Worm (Caenorhabditis elegans) whole organism, young adult: Measurements from ENCODE around the gene pha-1.

ENCODE experiments used
- B0035.1 ChIP-seq: sonication (generic microtip); optimal IDR thresholded peaks from 2 replicates; lab custom pipeline; 2016; ENCODE audit warnings: missing genetic modification characterization, mild to moderate bottlenecking, missing compliant biosample characterization, missing genotype, missing genetic modification reagents
- B0336.3 ChIP-seq: fragments of 200-800 bp; sonication (Bioruptor generic); IDR thresholded peaks from 2 replicates; pipeline ENCODE4 v1.3.6; 2022; ENCODE audit warnings: missing genetic modification characterization, missing compliant biosample characterization
- C06A6.2 ChIP-seq: fragments of 200-800 bp; sonication (Bioruptor generic); conservative IDR thresholded peaks from 2 replicates; pipeline ENCODE4 v1.3.6; 2022; ENCODE audit warnings: missing genetic modification characterization, missing compliant biosample characterization
- F22D6.2 ChIP-seq: sonication (generic microtip); optimal IDR thresholded peaks from 2 replicates; lab custom pipeline; 2016; ENCODE audit warnings: mild to moderate bottlenecking, missing genetic modification characterization, missing compliant biosample characterization
- F23B12.7 ChIP-seq: sonication (generic microtip); optimal IDR thresholded peaks from 2 replicates; lab custom pipeline; 2017; ENCODE audit warnings: missing genetic modification characterization, mild to moderate bottlenecking, missing compliant biosample characterization, antibody characterized with exemption, moderate library complexity; ENCODE audit not compliant: insufficient read depth
- F52B5.7 ChIP-seq: sonication (generic microtip); optimal IDR thresholded peaks from 2 replicates; lab custom pipeline; 2016; ENCODE audit warnings: mild to moderate bottlenecking, missing genetic modification characterization, missing compliant biosample characterization
- K12H6.12 ChIP-seq: fragments of 200-800 bp; sonication (Bioruptor generic); optimal IDR thresholded peaks from 2 replicates; lab custom pipeline; 2018; ENCODE audit warnings: mild to moderate bottlenecking, missing genetic modification characterization, missing compliant biosample characterization
- T26A5.8 ChIP-seq: sonication (generic microtip); optimal IDR thresholded peaks from 2 replicates; lab custom pipeline; 2016; ENCODE audit warnings: missing genetic modification characterization, missing compliant biosample characterization
- Y53F4B.3 ChIP-seq: fragments of 200-800 bp; sonication (Bioruptor generic); IDR thresholded peaks from 2 replicates; pipeline ENCODE4 v1.3.6; 2022; ENCODE audit warnings: missing genetic modification reagents, missing genetic modification characterization, missing compliant biosample characterization
- Y56A3A.18 ChIP-seq: fragments of 200-800 bp; sonication (Bioruptor generic); IDR thresholded peaks from 2 replicates; pipeline ENCODE4 v1.3.6; 2022; ENCODE audit warnings: missing genetic modification reagents, missing genetic modification characterization, missing compliant biosample characterization
- attf-3 ChIP-seq: fragments of 200-800 bp; sonication (Bioruptor generic); conservative IDR thresholded peaks from 2 replicates; pipeline ENCODE4 v1.3.6; 2022; ENCODE audit warnings: missing genetic modification reagents, missing genetic modification characterization, missing compliant biosample characterization
- bed-1 ChIP-seq: fragments of 200-800 bp; sonication (Bioruptor generic); IDR thresholded peaks from 2 replicates; pipeline ENCODE4 v1.3.6; 2022; ENCODE audit warnings: missing genetic modification reagents, missing genetic modification characterization, missing compliant biosample characterization
- cebp-1 ChIP-seq, 2 experiments: fragments of 200-800 bp in 1 of 2; sonication (Bioruptor generic) in 1 of 2; sonication (generic microtip) in 1 of 2; IDR thresholded peaks in 1 of 2; optimal IDR thresholded peaks in 1 of 2; 2 replicates each; pipeline versions ENCODE4 v1.3.6 to Lab custom; 2017 to 2022; ENCODE audit warnings: missing compliant biosample characterization in 2 of 2, missing genetic modification characterization in 2 of 2, mild to moderate bottlenecking in 1 of 2, missing genetic modification reagents in 1 of 2, moderate library complexity in 1 of 2
- ceh-100 ChIP-seq: fragments of 200-800 bp; sonication (Bioruptor generic); IDR thresholded peaks from 2 replicates; pipeline ENCODE4 v1.3.6; 2022; ENCODE audit warnings: missing genetic modification reagents, missing genetic modification characterization, missing compliant biosample characterization
- ceh-40 ChIP-seq: fragments of 200-800 bp; sonication (Bioruptor generic); IDR thresholded peaks from 2 replicates; pipeline ENCODE4 v1.3.6; 2022; ENCODE audit warnings: missing genetic modification characterization, missing compliant biosample characterization
- ceh-91 ChIP-seq: fragments of 200-800 bp; sonication (Bioruptor generic); IDR thresholded peaks from 2 replicates; pipeline ENCODE4 v1.3.6; 2022; ENCODE audit warnings: missing genetic modification reagents, missing genetic modification characterization, missing compliant biosample characterization
- chd-7 ChIP-seq: sonication (generic microtip); optimal IDR thresholded peaks from 2 replicates; lab custom pipeline; 2016; ENCODE audit warnings: mild to moderate bottlenecking, missing genetic modification characterization, moderate library complexity, missing compliant biosample characterization
- die-1 ChIP-seq: sonication (generic microtip); optimal IDR thresholded peaks from 2 replicates; lab custom pipeline; 2016; ENCODE audit warnings: missing genotype, mild to moderate bottlenecking, missing genetic modification characterization, missing compliant biosample characterization
- dox-1 ChIP-seq: fragments of 200-800 bp; sonication (Bioruptor generic); IDR thresholded peaks from 2 replicates; pipeline ENCODE4 v1.3.6; 2022; ENCODE audit warnings: missing genetic modification reagents, missing genetic modification characterization, missing compliant biosample characterization
- ekl-4 ChIP-seq: fragments of 200-800 bp; sonication (Bioruptor generic); IDR thresholded peaks from 2 replicates; pipeline ENCODE4 v1.3.6; 2022; ENCODE audit warnings: missing genetic modification reagents, missing genetic modification characterization, missing compliant biosample characterization
- gei-17 ChIP-seq: fragments of 200-800 bp; sonication (Bioruptor generic); optimal IDR thresholded peaks from 2 replicates; lab custom pipeline; 2018; ENCODE audit warnings: mild to moderate bottlenecking, missing genetic modification characterization, missing compliant biosample characterization
- hlh-12 ChIP-seq: sonication (generic microtip); optimal IDR thresholded peaks from 2 replicates; lab custom pipeline; 2016; ENCODE audit warnings: missing genetic modification characterization, missing compliant biosample characterization
- hlh-26 ChIP-seq: fragments of 200-800 bp; sonication (Bioruptor generic); conservative IDR thresholded peaks from 2 replicates; pipeline ENCODE4 v1.3.6; 2022; ENCODE audit warnings: missing genetic modification reagents, missing genetic modification characterization, missing compliant biosample characterization
- lag-1 ChIP-seq: fragments of 200-800 bp; sonication (Bioruptor generic); IDR thresholded peaks from 2 replicates; pipeline ENCODE4 v1.3.6; 2022; ENCODE audit warnings: missing genetic modification reagents, missing genetic modification characterization, missing compliant biosample characterization
- lin-26 ChIP-seq: fragments of 200-800 bp; sonication (Bioruptor generic); IDR thresholded peaks from 2 replicates; pipeline ENCODE4 v1.3.6; 2022; ENCODE audit warnings: missing genetic modification reagents, missing genetic modification characterization, missing compliant biosample characterization
- lin-54 ChIP-seq: fragments of 200-800 bp; sonication (Bioruptor generic); optimal IDR thresholded peaks from 2 replicates; lab custom pipeline; 2018; ENCODE audit warnings: mild to moderate bottlenecking, missing genetic modification characterization, missing compliant biosample characterization
- lir-1 ChIP-seq: fragments of 200-800 bp; sonication (Bioruptor generic); conservative IDR thresholded peaks from 2 replicates; pipeline ENCODE4 v1.3.6; 2022; ENCODE audit warnings: missing genetic modification reagents, missing genetic modification characterization, missing compliant biosample characterization
- mcd-1 ChIP-seq: fragments of 200-800 bp; sonication (Bioruptor generic); IDR thresholded peaks from 2 replicates; pipeline ENCODE4 v1.3.6; 2022; ENCODE audit warnings: missing genetic modification reagents, missing genetic modification characterization, missing compliant biosample characterization
- mel-28 ChIP-seq: sonication (generic microtip); optimal IDR thresholded peaks from 2 replicates; lab custom pipeline; 2016; ENCODE audit warnings: borderline replicate concordance, mild to moderate bottlenecking, missing genetic modification characterization, missing compliant biosample characterization
- mxl-1 ChIP-seq: sonication (generic microtip); optimal IDR thresholded peaks from 2 replicates; lab custom pipeline; 2016; ENCODE audit warnings: missing genetic modification characterization, missing compliant biosample characterization
- nfya-1 ChIP-seq: sonication (generic microtip); optimal IDR thresholded peaks from 2 replicates; lab custom pipeline; 2017; ENCODE audit warnings: antibody characterized with exemption, missing compliant biosample characterization, missing genetic modification characterization, borderline replicate concordance; ENCODE audit not compliant: insufficient read depth
- nfyb-1 ChIP-seq: fragments of 200-800 bp; sonication (Bioruptor generic); IDR thresholded peaks from 2 replicates; pipeline ENCODE4 v1.3.6; 2022; ENCODE audit warnings: missing genetic modification reagents, missing genetic modification characterization, missing compliant biosample characterization
- nhr-120 ChIP-seq: fragments of 200-800 bp; sonication (Bioruptor generic); IDR thresholded peaks from 2 replicates; pipeline ENCODE4 v1.3.6; 2022; ENCODE audit warnings: missing genetic modification characterization, missing compliant biosample characterization
- pbrm-1 ChIP-seq: fragments of 200-800 bp; sonication (Bioruptor generic); IDR thresholded peaks from 2 replicates; pipeline ENCODE4 v1.3.6; 2022; ENCODE audit warnings: missing genetic modification reagents, missing genetic modification characterization, missing compliant biosample characterization
- rcor-1 ChIP-seq: fragments of 200-800 bp; sonication (Bioruptor generic); IDR thresholded peaks from 2 replicates; pipeline ENCODE4 v1.3.6; 2022; ENCODE audit warnings: missing genetic modification reagents, missing genetic modification characterization, missing compliant biosample characterization
- sea-2 ChIP-seq: fragments of 200-800 bp; sonication (Bioruptor generic); IDR thresholded peaks from 2 replicates; pipeline ENCODE4 v1.3.6; 2022; ENCODE audit warnings: missing genetic modification characterization, missing compliant biosample characterization
- snpc-1.1 ChIP-seq: sonication (generic microtip); optimal IDR thresholded peaks from 2 replicates; lab custom pipeline; 2017; ENCODE audit warnings: missing genetic modification characterization, mild to moderate bottlenecking, missing compliant biosample characterization, antibody characterized with exemption, moderate library complexity, missing genotype, missing genetic modification reagents; ENCODE audit not compliant: insufficient read depth
- somi-1 ChIP-seq: fragments of 200-800 bp; sonication (Bioruptor generic); optimal IDR thresholded peaks from 2 replicates; lab custom pipeline; 2018; ENCODE audit warnings: mild to moderate bottlenecking, missing genetic modification characterization, missing compliant biosample characterization
- sptf-2 ChIP-seq: fragments of 200-800 bp; sonication (Bioruptor generic); optimal IDR thresholded peaks from 2 replicates; lab custom pipeline; 2018; ENCODE audit warnings: mild to moderate bottlenecking, missing genetic modification characterization, missing compliant biosample characterization
- tbx-9 ChIP-seq: sonication (generic microtip); optimal IDR thresholded peaks from 2 replicates; lab custom pipeline; 2016; ENCODE audit warnings: borderline replicate concordance, missing genetic modification characterization, inconsistent platforms, missing compliant biosample characterization
- tlf-1 ChIP-seq: fragments of 200-800 bp; sonication (Bioruptor generic); optimal IDR thresholded peaks from 2 replicates; lab custom pipeline; 2018; ENCODE audit warnings: mild to moderate bottlenecking, missing genetic modification characterization, missing compliant biosample characterization
- xnd-1 ChIP-seq: sonication (generic microtip); optimal IDR thresholded peaks from 2 replicates; lab custom pipeline; 2016; ENCODE audit warnings: missing genotype, missing genetic modification reagents, missing genetic modification characterization, missing compliant biosample characterization
- ztf-25 ChIP-seq: fragments of 200-800 bp; sonication (Bioruptor generic); IDR thresholded peaks from 2 replicates; pipeline ENCODE4 v1.3.6; 2022; ENCODE audit warnings: missing genetic modification reagents, missing genetic modification characterization, missing compliant biosample characterization
- ztf-26 ChIP-seq: sonication (generic microtip); optimal IDR thresholded peaks from 2 replicates; lab custom pipeline; 2017; ENCODE audit warnings: missing genetic modification characterization, missing compliant biosample characterization
- ztf-28 ChIP-seq: fragments of 200-800 bp; sonication (Bioruptor generic); IDR thresholded peaks from 2 replicates; pipeline ENCODE4 v1.3.6; 2022; ENCODE audit warnings: missing genetic modification reagents, missing genetic modification characterization, missing compliant biosample characterization

The pha-1 gene

DNA sequence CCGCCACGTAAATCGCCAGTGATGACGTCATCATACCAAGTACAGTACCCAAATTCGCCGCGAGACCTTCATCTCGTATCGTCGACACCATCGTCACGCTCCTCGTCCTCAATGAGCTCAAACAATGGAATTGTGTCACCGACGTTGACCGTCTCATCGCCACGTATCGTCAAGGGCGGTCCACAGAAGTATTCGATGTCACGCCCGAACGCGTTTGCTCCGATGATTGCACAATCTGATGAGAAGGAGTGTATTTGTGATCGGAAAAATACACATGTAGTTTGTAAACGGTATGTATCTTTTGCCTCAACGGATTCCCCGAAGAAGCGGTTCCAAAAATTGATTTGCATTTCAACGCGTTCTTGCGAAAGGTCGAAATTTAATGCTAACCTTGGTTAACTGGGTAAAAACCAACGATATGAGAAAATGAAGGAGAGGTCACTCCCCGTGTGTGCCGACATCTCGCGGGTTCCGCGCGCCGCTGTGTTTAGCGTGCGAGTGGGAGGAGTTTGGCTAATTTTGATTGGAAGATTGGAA is 41.4 kb upstream of the pha-1 start (continued):
- TF ChIP-seq K12H6.12 (tag; lab: Kevin White, UChicago) (no peak), F23B12.7 (tag; lab: Kevin White, UChicago) (peak; percentile 46), nhr-120 (GFP tag; lab: Robert Waterston, UW) (no peak), B0336.3 (peak; percentile 64; the same call in 1 of the 2 replicates), snpc-1.1 (tag; lab: Kevin White, UChicago) (peak; percentile 98), ceh-91 (GFP tag; lab: Robert Waterston, UW) (no peak), lag-1 (GFP tag; lab: Robert Waterston, UW) (no peak), ztf-25 (peak; percentile 68; the same call in 1 of the 2 replicates), B0035.1 (tag; lab: Kevin White, UChicago) (no peak), mxl-1 (tag; lab: Kevin White, UChicago) (no peak), ztf-28 (GFP tag; lab: Robert Waterston, UW) (no peak; the same call in 1 of the 2 replicates), Y53F4B.3 (GFP tag; lab: Robert Waterston, UW) (no peak), ekl-4 (peak; percentile 71)

DNA sequence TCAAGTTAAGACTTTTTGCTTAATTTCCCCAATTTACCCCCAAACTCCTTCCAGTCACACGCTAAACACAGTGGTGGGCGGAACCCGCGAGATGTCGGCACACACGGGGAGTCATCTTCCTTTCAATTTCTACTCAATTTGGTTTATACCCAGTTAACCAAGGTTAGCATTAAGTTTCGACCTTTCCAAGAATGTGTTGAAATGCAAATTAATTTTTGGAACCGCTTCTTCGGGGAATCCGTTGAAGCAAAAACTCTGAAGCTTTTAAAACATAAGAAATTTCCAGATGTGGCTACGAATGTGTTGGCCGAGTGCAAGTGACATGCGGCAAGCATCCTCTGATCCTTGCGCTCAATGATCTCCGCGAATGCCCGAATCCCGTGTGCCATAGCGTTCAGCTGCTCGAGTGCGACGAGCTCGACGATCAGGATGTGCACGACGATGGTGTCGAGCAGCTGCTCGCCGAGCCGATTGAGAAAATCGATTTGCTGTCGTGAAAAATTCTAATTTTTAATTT is 40.6 kb upstream of the pha-1 start:
- TF ChIP-seq tlf-1 (GFP tag; lab: Kevin White, UChicago) (peak; percentile 58), nfyb-1 (GFP tag; lab: Robert Waterston, UW) (peak; percentile 86), tbx-9 (tag; lab: Kevin White, UChicago) (no peak), sptf-2 (GFP tag; lab: Kevin White, UChicago) (peak; percentile 31), ceh-100 (GFP tag; lab: Robert Waterston, UW) (peak; percentile 89), dox-1 (GFP tag; lab: Robert Waterston, UW) (peak; percentile 69), gei-17 (no peak), xnd-1 (tag; lab: Kevin White, UChicago) (peak; percentile 55), mel-28 (tag; lab: Kevin White, UChicago) (no peak), somi-1 (GFP tag; lab: Kevin White, UChicago) (no peak), chd-7 (tag; lab: Kevin White, UChicago) (peak; percentile 81), die-1 (tag; lab: Kevin White, UChicago) (peak; percentile 44), pbrm-1 (GFP tag; lab: Robert Waterston, UW) (peak; percentile 97), attf-3 (peak; percentile 32; the same call in 1 of the 2 replicates), lir-1 (GFP tag; lab: Robert Waterston, UW) (peak; percentile 38; the same call in 1 of the 2 replicates), lag-1 (GFP tag; lab: Robert Waterston, UW) (no peak), ztf-25 (peak; percentile 5; the same call in 1 of the 2 replicates), C06A6.2 (GFP tag; lab: Robert Waterston, UW) (no peak), hlh-12 (tag; lab: Kevin White, UChicago) (no peak), ztf-28 (GFP tag; lab: Robert Waterston, UW) (no peak), ceh-40 (GFP tag; lab: Robert Waterston, UW) (0 out of 2 replicates have a peak, but pooled peaks have one; percentile 35), Y56A3A.18 (GFP tag; lab: Robert Waterston, UW) (no peak), F52B5.7 (tag; lab: Kevin White, UChicago) (peak; percentile 72), sea-2 (GFP tag; lab: Robert Waterston, UW) (no peak), T26A5.8 (tag; lab: Kevin White, UChicago) (peak; percentile 77), ztf-26 (tag; lab: Kevin White, UChicago) (no peak), rcor-1 (GFP tag; lab: Robert Waterston, UW) (peak; percentile 77), cebp-1 (GFP tag; IDR thresholded peaks at IDR 0.05; lab: Robert Waterston, UW) (no peak), cebp-1 (tag; optimal IDR thresholded peaks at IDR 0.05; lab: Kevin White, UChicago) (peak; percentile 47), nfya-1 (tag; lab: Kevin White, UChicago) (no peak), lin-26 (GFP tag; lab: Robert Waterston, UW) (peak; percentile 85), mcd-1 (GFP tag; lab: Robert Waterston, UW) (peak; percentile 74), lin-54 (GFP tag; lab: Kevin White, UChicago) (peak; percentile 71), F22D6.2 (tag; lab: Kevin White, UChicago) (no peak), bed-1 (GFP tag; lab: Robert Waterston, UW) (0 out of 2 replicates have a peak, but pooled peaks have one; percentile 73), ceh-91 (GFP tag; lab: Robert Waterston, UW) (peak; percentile 37; the same call in 1 of the 2 replicates), hlh-26 (GFP tag; lab: Robert Waterston, UW) (no peak)
